Fruit fly (Drosophila melanogaster): ENCODE data around the gene vig2.
A peak's percentile ranks its signal among the peaks of the same experiment; 100 is the strongest.

vig2 gene

DNA sequence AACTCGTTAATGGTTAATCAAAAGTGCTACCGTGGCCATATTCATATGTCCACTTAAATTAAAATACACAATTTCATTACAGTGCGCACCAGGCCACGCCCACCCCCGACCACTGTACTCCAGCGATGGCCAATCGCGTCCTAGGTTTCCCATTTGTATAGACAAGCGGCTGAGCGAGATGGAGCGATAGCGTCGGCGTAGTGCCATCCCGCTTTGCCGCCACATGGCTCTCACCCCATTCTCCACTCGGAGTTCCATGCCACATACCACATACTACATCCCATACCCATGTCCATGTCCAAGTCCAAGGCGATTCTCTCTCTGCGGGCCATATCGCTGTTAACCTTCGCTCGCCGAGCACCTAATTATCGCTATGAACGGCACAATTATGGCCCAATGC, 42.7 kb upstream of the vig2 start (continued):
- TF ChIP-seq jing (GFP tag; optimal IDR thresholded peaks at IDR 0.05): peak; percentile 85
- TF ChIP-seq emc (GFP tag; optimal IDR thresholded peaks at IDR 0.05): no peak
- TF ChIP-seq Mes4 (GFP tag; optimal IDR thresholded peaks at IDR 0.05): no peak
- peak; percentile 80 for TF ChIP-seq Med (GFP tag)
- peak; percentile 40 for TF ChIP-seq cg (GFP tag; optimal IDR thresholded peaks at IDR 0.05)
- no peak for TF ChIP-seq CG3847 (GFP tag; IDR thresholded peaks at IDR 0.05)
- TF ChIP-seq wor (GFP tag; IDR thresholded peaks at IDR 0.05): no peak
- TF ChIP-seq CG2116 (GFP tag; optimal IDR thresholded peaks at IDR 0.05): no peak
- TF ChIP-seq zf30C (GFP tag; optimal IDR thresholded peaks at IDR 0.05): peak; percentile 41
- no peak for TF ChIP-seq schlank (tag; optimal IDR thresholded peaks at IDR 0.05)
- peak; percentile 41; the same call in 1 of the 2 replicates for TF ChIP-seq bbx (GFP tag; IDR thresholded peaks at IDR 0.05; ENCODE audit: partially characterized antibody)
- TF ChIP-seq CG12071 (GFP tag; optimal IDR thresholded peaks at IDR 0.05): no peak
- TF ChIP-seq row (GFP tag; IDR thresholded peaks at IDR 0.05): peak; percentile 20; the same call in 1 of the 3 replicates
- no peak for TF ChIP-seq ab (GFP tag; optimal IDR thresholded peaks at IDR 0.05)
- TF ChIP-seq stc (GFP tag; IDR thresholded peaks at IDR 0.05): peak; percentile 37; the same call in 1 of the 2 replicates
- no peak for TF ChIP-seq pita (GFP tag; optimal IDR thresholded peaks at IDR 0.05)
- TF ChIP-seq tap (tag; optimal IDR thresholded peaks at IDR 0.05): no peak
- 0 out of 2 replicates have a peak, but pooled peaks have one; percentile 8 for TF ChIP-seq Awh (GFP tag; IDR thresholded peaks at IDR 0.05)
- peak; percentile 39 for TF ChIP-seq ftz-f1 (GFP tag; optimal IDR thresholded peaks at IDR 0.05)
- TF ChIP-seq D19A (tag; optimal IDR thresholded peaks at IDR 0.05): no peak
- TF ChIP-seq cas (GFP tag; IDR thresholded peaks at IDR 0.05): no peak
- TF ChIP-seq CG6765 (GFP tag; optimal IDR thresholded peaks at IDR 0.05): no peak
- TF ChIP-seq Ssrp (tag; optimal IDR thresholded peaks at IDR 0.05): no peak
- TF ChIP-seq hkb (optimal IDR thresholded peaks at IDR 0.05): no peak
- TF ChIP-seq hkb (GFP tag; IDR thresholded peaks at IDR 0.05): peak; percentile 24; the same call in 1 of the 2 replicates
- TF ChIP-seq CG10321 (GFP tag; IDR thresholded peaks at IDR 0.05): peak; percentile 98
- TF ChIP-seq Jarid2 (GFP tag; optimal IDR thresholded peaks at IDR 0.05): peak; percentile 92
- 0 out of 3 replicates have a peak, but pooled peaks have one; percentile 11 for TF ChIP-seq CG11695 (GFP tag; IDR thresholded peaks at IDR 0.05)
- no peak for TF ChIP-seq CG13894 (tag; optimal IDR thresholded peaks at IDR 0.05)
- TF ChIP-seq slp2 (GFP tag; optimal IDR thresholded peaks at IDR 0.05): no peak
- no peak for TF ChIP-seq gsb (GFP tag; IDR thresholded peaks at IDR 0.05)
- TF ChIP-seq pros (GFP tag; optimal IDR thresholded peaks at IDR 0.05): no peak
- no peak for TF ChIP-seq CG11560 (tag; IDR thresholded peaks at IDR 0.05)
- no peak for TF ChIP-seq scrt (GFP tag; optimal IDR thresholded peaks at IDR 0.05)
- 0 out of 2 replicates have a peak, but pooled peaks have one; percentile 25 for TF ChIP-seq ato (GFP tag; IDR thresholded peaks at IDR 0.05; ENCODE audit: partially characterized antibody)
- TF ChIP-seq twi (tag; optimal IDR thresholded peaks at IDR 0.05): peak; percentile 47
- TF ChIP-seq seq (GFP tag; IDR thresholded peaks at IDR 0.05): peak; percentile 44; the same call in 1 of the 2 replicates
- TF ChIP-seq E2f2 (GFP tag; IDR thresholded peaks at IDR 0.05): no peak
- TF ChIP-seq mam (GFP tag; optimal IDR thresholded peaks at IDR 0.05): no peak
- no peak for TF ChIP-seq CG1603 (tag; optimal IDR thresholded peaks at IDR 0.05)
- TF ChIP-seq Nf-YB (GFP tag; optimal IDR thresholded peaks at IDR 0.05): peak; percentile 100
- TF ChIP-seq Dref (GFP tag; IDR thresholded peaks at IDR 0.05): no peak
- TF ChIP-seq wek (GFP tag; optimal IDR thresholded peaks at IDR 0.05): peak; percentile 22
